Worm (Caenorhabditis elegans): ENCODE data around the gene H37A05.4.

The H37A05.4 gene

ce11 chrV:13660660-13661325 is 11.2 kb upstream of the H37A05.4 start, which contains the start of gene letm-1:
TSS of gene letm-1 (plus strand) at chrV:13661257.
- no peak for TF ChIP-seq hmg-4 (GFP tag; optimal IDR thresholded peaks at IDR 0.05)
- no peak for TF ChIP-seq hnd-1 (tag; optimal IDR thresholded peaks at IDR 0.05)
- TF ChIP-seq tra-4 (tag; optimal IDR thresholded peaks at IDR 0.05), result no peak
- no peak for TF ChIP-seq ama-1 (optimal IDR thresholded peaks at IDR 0.05)
- no peak for TF ChIP-seq F13C5.2 (tag; optimal IDR thresholded peaks at IDR 0.05)
- TF ChIP-seq B0310.2 (tag; optimal IDR thresholded peaks at IDR 0.05), result no peak
- TF ChIP-seq sea-1 (GFP tag; conservative IDR thresholded peaks at IDR 0.05), result no peak
- TF ChIP-seq aly-1 (tag; optimal IDR thresholded peaks at IDR 0.05), result no peak
- TF ChIP-seq pes-1 (GFP tag; IDR thresholded peaks at IDR 0.05), result no peak
- no peak for TF ChIP-seq tbx-37 (GFP tag; conservative IDR thresholded peaks at IDR 0.05)
- TF ChIP-seq ceh-13 (GFP tag; optimal IDR thresholded peaks at IDR 0.05), result no peak
- TF ChIP-seq scrt-1 (GFP tag; IDR thresholded peaks at IDR 0.05), result no peak
- TF ChIP-seq ets-7 (tag; optimal IDR thresholded peaks at IDR 0.05), result no peak
- TF ChIP-seq flt-1 (GFP tag; IDR thresholded peaks at IDR 0.05), result no peak

- TF ChIP-seq ceh-36 (tag; optimal IDR thresholded peaks at IDR 0.05), result no peak
- no peak for TF ChIP-seq sea-1 (GFP tag; conservative IDR thresholded peaks at IDR 0.05)
- no peak for TF ChIP-seq hmg-4 (GFP tag; optimal IDR thresholded peaks at IDR 0.05)
- no peak for TF ChIP-seq ets-7 (tag; optimal IDR thresholded peaks at IDR 0.05)
- no peak for TF ChIP-seq scrt-1 (GFP tag; IDR thresholded peaks at IDR 0.05)
- no peak for TF ChIP-seq tra-4 (tag; optimal IDR thresholded peaks at IDR 0.05)
- TF ChIP-seq flt-1 (GFP tag; IDR thresholded peaks at IDR 0.05), result no peak
- no peak for TF ChIP-seq B0310.2 (tag; optimal IDR thresholded peaks at IDR 0.05)
- no peak for TF ChIP-seq tbx-11 (GFP tag; IDR thresholded peaks at IDR 0.05)
These were observed 10.5 kb upstream of the H37A05.4 start for ce11 chrV:13660115-13660514.

ce11 chrV:13659219-13659618 is 9.6 kb upstream of the H37A05.4 start:
- TF ChIP-seq ets-7 (tag; optimal IDR thresholded peaks at IDR 0.05) (no peak), aly-1 (tag; optimal IDR thresholded peaks at IDR 0.05) (no peak), ceh-36 (tag; optimal IDR thresholded peaks at IDR 0.05) (no peak), hnd-1 (tag; optimal IDR thresholded peaks at IDR 0.05) (no peak), scrt-1 (GFP tag; IDR thresholded peaks at IDR 0.05) (no peak), pes-1 (GFP tag; IDR thresholded peaks at IDR 0.05) (no peak), hmbx-1 (tag; optimal IDR thresholded peaks at IDR 0.05) (no peak), B0310.2 (tag; optimal IDR thresholded peaks at IDR 0.05) (no peak), flt-1 (GFP tag; IDR thresholded peaks at IDR 0.05) (no peak), sea-1 (GFP tag; conservative IDR thresholded peaks at IDR 0.05) (no peak), F13C5.2 (tag; optimal IDR thresholded peaks at IDR 0.05) (no peak), tbx-11 (GFP tag; IDR thresholded peaks at IDR 0.05) (no peak), tra-4 (tag; optimal IDR thresholded peaks at IDR 0.05) (no peak)

ce11 chrV:13658577-13658976 is 9.0 kb upstream of the H37A05.4 start:
- no peak for TF ChIP-seq F13C5.2 (tag; optimal IDR thresholded peaks at IDR 0.05)
- TF ChIP-seq flt-1 (GFP tag; IDR thresholded peaks at IDR 0.05), result no peak
- TF ChIP-seq scrt-1 (GFP tag; IDR thresholded peaks at IDR 0.05), result no peak
- no peak for TF ChIP-seq hnd-1 (tag; optimal IDR thresholded peaks at IDR 0.05)
- no peak for TF ChIP-seq hmg-4 (GFP tag; optimal IDR thresholded peaks at IDR 0.05)
- no peak for TF ChIP-seq aly-1 (tag; optimal IDR thresholded peaks at IDR 0.05)

- TF ChIP-seq scrt-1 (GFP tag; IDR thresholded peaks at IDR 0.05), result no peak
- no peak for TF ChIP-seq ceh-36 (tag; optimal IDR thresholded peaks at IDR 0.05)
- no peak for TF ChIP-seq aly-1 (tag; optimal IDR thresholded peaks at IDR 0.05)
- TF ChIP-seq tbx-37 (GFP tag; conservative IDR thresholded peaks at IDR 0.05), result no peak
- no peak for TF ChIP-seq ets-7 (tag; optimal IDR thresholded peaks at IDR 0.05)
- TF ChIP-seq tbx-11 (GFP tag; IDR thresholded peaks at IDR 0.05), result no peak
These were observed 8.3 kb upstream of the H37A05.4 start for ce11 chrV:13657841-13658338.

- TF ChIP-seq flt-1 (GFP tag; IDR thresholded peaks at IDR 0.05), result no peak
- TF ChIP-seq hmbx-1 (tag; optimal IDR thresholded peaks at IDR 0.05), result no peak
- TF ChIP-seq tbx-11 (GFP tag; IDR thresholded peaks at IDR 0.05), result no peak
- no peak for TF ChIP-seq scrt-1 (GFP tag; IDR thresholded peaks at IDR 0.05)
These were observed 7.7 kb upstream of the H37A05.4 start for ce11 chrV:13657291-13657690.

ce11 chrV:13656346-13657254 is 7.0 kb upstream of the H37A05.4 start:
- TF ChIP-seq scrt-1 (GFP tag; IDR thresholded peaks at IDR 0.05), result no peak
- no peak for TF ChIP-seq ama-1 (optimal IDR thresholded peaks at IDR 0.05)
- TF ChIP-seq flt-1 (GFP tag; IDR thresholded peaks at IDR 0.05), result no peak
- no peak for TF ChIP-seq F13C5.2 (tag; optimal IDR thresholded peaks at IDR 0.05)
- TF ChIP-seq B0310.2 (tag; optimal IDR thresholded peaks at IDR 0.05), result no peak
- no peak for TF ChIP-seq aly-1 (tag; optimal IDR thresholded peaks at IDR 0.05)
- no peak for TF ChIP-seq tbx-11 (GFP tag; IDR thresholded peaks at IDR 0.05)
